Worm (Caenorhabditis elegans) whole organism, L1 larva: ENCODE measurements around the gene gpx-4.
A peak's percentile ranks its signal among the peaks of the same experiment; 100 is the strongest.

Experiments
- C04F5.9 ChIP-seq: sonication (generic microtip); optimal IDR thresholded peaks from 2 replicates; lab custom pipeline; 2016; ENCODE audit warnings: missing genetic modification characterization, missing compliant biosample characterization
- C16A3.4 ChIP-seq: fragments of 150-350 bp; optimal IDR thresholded peaks from 2 replicates; lab custom pipeline; 2014; ENCODE audit warnings: missing biosample characterization, missing genetic modification characterization
- C34B4.2 ChIP-seq: sonication (generic microtip); optimal IDR thresholded peaks from 2 replicates; lab custom pipeline; 2017; ENCODE audit warnings: mild to moderate bottlenecking, missing genetic modification characterization, missing compliant biosample characterization
- F16B12.6 ChIP-seq: fragments of 150-350 bp; optimal IDR thresholded peaks from 2 replicates; lab custom pipeline; 2014; ENCODE audit warnings: missing biosample characterization, missing genetic modification characterization
- aha-1 ChIP-seq: fragments of 150-350 bp; optimal IDR thresholded peaks from 2 replicates; lab custom pipeline; 2014; ENCODE audit warnings: missing biosample characterization, missing genetic modification characterization
- ama-1 ChIP-seq: fragments of 150-350 bp; optimal IDR thresholded peaks from 2 replicates; lab custom pipeline; 2014
- blmp-1 ChIP-seq: fragments of 150-350 bp; optimal IDR thresholded peaks from 2 replicates; lab custom pipeline; 2014; ENCODE audit warnings: missing biosample characterization, missing genetic modification characterization
- ceh-8 ChIP-seq: fragments of 200-800 bp; sonication (Bioruptor generic); optimal IDR thresholded peaks from 2 replicates; lab custom pipeline; 2018; ENCODE audit warnings: mild to moderate bottlenecking, missing genetic modification characterization, moderate library complexity, missing compliant biosample characterization
- ceh-82 ChIP-seq, 3 experiments: fragments of 150-350 bp in 1 of 3; sonication (generic microtip) in 2 of 3; optimal IDR thresholded peaks; 2 replicates each; lab custom pipeline; 2014 to 2017; ENCODE audit warnings: missing biosample characterization in 3 of 3, missing genetic modification characterization in 3 of 3
- ceh-90 ChIP-seq: sonication (generic microtip); optimal IDR thresholded peaks from 2 replicates; lab custom pipeline; 2016; ENCODE audit warnings: missing genetic modification characterization, missing compliant biosample characterization
- dpl-1 ChIP-seq, 3 experiments: fragments of 150-350 bp in 2 of 3; sonication (generic microtip) in 1 of 3; optimal IDR thresholded peaks; 2 replicates each; lab custom pipeline; 2014 to 2017; ENCODE audit warnings: missing biosample characterization in 3 of 3, missing genetic modification characterization in 3 of 3, missing genetic modification reagents in 3 of 3
- dsc-1 ChIP-seq: sonication (generic microtip); optimal IDR thresholded peaks from 2 replicates; lab custom pipeline; 2016; ENCODE audit warnings: mild to moderate bottlenecking, missing genetic modification characterization, missing compliant biosample characterization
- efl-1 ChIP-seq, 4 experiments: fragments of 150-350 bp; optimal IDR thresholded peaks in 3 of 4; peaks in 1 of 4; 1 replicate in 1 of 4; 2 replicates in 3 of 4; lab custom pipeline; 2014; ENCODE audit warnings: missing biosample characterization in 2 of 4, missing genetic modification characterization in 2 of 4, missing genetic modification reagents in 2 of 4
- efl-3 ChIP-seq: fragments of 200-800 bp; sonication (Bioruptor generic); optimal IDR thresholded peaks from 2 replicates; lab custom pipeline; 2018; ENCODE audit warnings: mild to moderate bottlenecking, missing genetic modification characterization, missing compliant biosample characterization
- elt-2 ChIP-seq: sonication (generic microtip); optimal IDR thresholded peaks from 2 replicates; lab custom pipeline; 2016; ENCODE audit warnings: missing genetic modification characterization, mild to moderate bottlenecking, inconsistent platforms, missing compliant biosample characterization, missing genetic modification reagents
- elt-3 ChIP-seq, 6 experiments: fragments of 150-350 bp in 1 of 6; sonication (generic microtip); optimal IDR thresholded peaks; 2 replicates each; lab custom pipeline; 2017 to 2018; ENCODE audit warnings: missing biosample characterization in 6 of 6, missing genetic modification characterization in 6 of 6, inconsistent platforms in 1 of 6
- fkh-10 ChIP-seq: sonication (generic microtip); optimal IDR thresholded peaks from 2 replicates; lab custom pipeline; 2017; ENCODE audit warnings: missing biosample characterization, missing genetic modification reagents, missing genetic modification characterization
- fkh-4 ChIP-seq: sonication (generic microtip); optimal IDR thresholded peaks from 2 replicates; lab custom pipeline; 2016; ENCODE audit warnings: missing compliant biosample characterization, missing genetic modification characterization, borderline replicate concordance
- fkh-8 ChIP-seq: sonication (generic microtip); optimal IDR thresholded peaks from 2 replicates; lab custom pipeline; 2016; ENCODE audit warnings: mild to moderate bottlenecking, missing genetic modification characterization, missing compliant biosample characterization
- fos-1 ChIP-seq: fragments of 150-350 bp; optimal IDR thresholded peaks from 2 replicates; lab custom pipeline; 2014; ENCODE audit warnings: missing biosample characterization, missing genetic modification characterization
- grh-1 ChIP-seq: fragments of 200-800 bp; sonication (Bioruptor generic); IDR thresholded peaks from 2 replicates; pipeline ENCODE4 v1.3.6; 2022; ENCODE audit warnings: missing genetic modification reagents, missing genetic modification characterization, missing compliant biosample characterization
- hlh-17 ChIP-seq: fragments of 200-800 bp; sonication (Bioruptor generic); optimal IDR thresholded peaks from 2 replicates; lab custom pipeline; 2018; ENCODE audit warnings: missing genetic modification characterization, mild to moderate bottlenecking, missing compliant biosample characterization, moderate library complexity, borderline replicate concordance
- hlh-4 ChIP-seq: sonication (generic microtip); optimal IDR thresholded peaks from 2 replicates; lab custom pipeline; 2016; ENCODE audit warnings: mild to moderate bottlenecking, missing genetic modification characterization, missing compliant biosample characterization
- hpl-2 ChIP-seq: fragments of 150-350 bp; optimal IDR thresholded peaks from 2 replicates; lab custom pipeline; 2014; ENCODE audit warnings: missing biosample characterization, missing genetic modification reagents, missing genetic modification characterization
- irx-1 ChIP-seq: sonication (generic microtip); optimal IDR thresholded peaks from 2 replicates; lab custom pipeline; 2016; ENCODE audit warnings: missing genetic modification characterization, missing compliant biosample characterization
- jun-1 ChIP-seq: fragments of 150-350 bp; optimal IDR thresholded peaks from 2 replicates; lab custom pipeline; 2014; ENCODE audit warnings: missing biosample characterization, missing genetic modification reagents, missing genetic modification characterization
- lin-13 ChIP-seq: fragments of 150-350 bp; optimal IDR thresholded peaks from 2 replicates; lab custom pipeline; 2014; ENCODE audit warnings: missing biosample characterization, missing genetic modification reagents, missing genetic modification characterization
- lin-14 ChIP-seq: fragments of 200-800 bp; sonication (Bioruptor generic); optimal IDR thresholded peaks from 2 replicates; lab custom pipeline; 2018; ENCODE audit warnings: mild to moderate bottlenecking, missing genetic modification characterization, moderate library complexity, missing compliant biosample characterization
- lin-15B ChIP-seq: fragments of 150-350 bp; sonication (generic microtip); optimal IDR thresholded peaks from 3 replicates; lab custom pipeline; 2014; ENCODE audit warnings: missing biosample characterization, missing genetic modification characterization
- lin-35 ChIP-seq, 2 experiments: fragments of 150-350 bp; optimal IDR thresholded peaks; 2 replicates each; lab custom pipeline; 2014; ENCODE audit warnings: missing biosample characterization in 2 of 2, missing genetic modification characterization in 2 of 2, missing genetic modification reagents in 2 of 2
- lir-3 ChIP-seq: sonication (generic microtip); optimal IDR thresholded peaks from 2 replicates; lab custom pipeline; 2016; ENCODE audit warnings: mild to moderate bottlenecking, missing genetic modification characterization, moderate library complexity, missing compliant biosample characterization; ENCODE audit not compliant: poor library complexity
- mab-9 ChIP-seq: fragments of 200-800 bp; sonication (Bioruptor generic); IDR thresholded peaks from 2 replicates; pipeline ENCODE4 v1.3.6; 2022; ENCODE audit warnings: missing genetic modification reagents, missing genetic modification characterization, missing compliant biosample characterization
- mef-2 ChIP-seq: fragments of 150-350 bp; optimal IDR thresholded peaks from 2 replicates; lab custom pipeline; 2014; ENCODE audit warnings: missing biosample characterization, missing genetic modification characterization
- mep-1 ChIP-seq: fragments of 150-350 bp; optimal IDR thresholded peaks from 2 replicates; lab custom pipeline; 2014; ENCODE audit warnings: missing biosample characterization, missing genetic modification characterization
- nhr-12 ChIP-seq: sonication (generic microtip); optimal IDR thresholded peaks from 2 replicates; lab custom pipeline; 2017; ENCODE audit warnings: missing biosample characterization, missing genetic modification characterization
- nhr-19 ChIP-seq: fragments of 200-800 bp; sonication (Bioruptor generic); conservative IDR thresholded peaks from 2 replicates; pipeline ENCODE4 v1.3.6; 2022; ENCODE audit warnings: missing genetic modification characterization, missing compliant biosample characterization
- nhr-20 ChIP-seq: sonication (generic microtip); optimal IDR thresholded peaks from 2 replicates; lab custom pipeline; 2016; ENCODE audit warnings: mild to moderate bottlenecking, missing genetic modification characterization, missing compliant biosample characterization
- nhr-237 ChIP-seq: fragments of 150-350 bp; optimal IDR thresholded peaks from 2 replicates; lab custom pipeline; 2014; ENCODE audit warnings: missing biosample characterization, missing genetic modification characterization
- nhr-71 ChIP-seq: sonication (generic microtip); optimal IDR thresholded peaks from 2 replicates; lab custom pipeline; 2016; ENCODE audit warnings: mild to moderate bottlenecking, missing genetic modification characterization, moderate library complexity, missing compliant biosample characterization
- nhr-84 ChIP-seq: sonication (generic microtip); optimal IDR thresholded peaks from 2 replicates; lab custom pipeline; 2017; ENCODE audit warnings: missing biosample characterization, missing genetic modification characterization
- nhr-90 ChIP-seq: sonication (generic microtip); optimal IDR thresholded peaks from 2 replicates; lab custom pipeline; 2016; ENCODE audit warnings: mild to moderate bottlenecking, missing genetic modification characterization, missing compliant biosample characterization; ENCODE audit not compliant: poor library complexity
- pax-3 ChIP-seq: fragments of 200-800 bp; sonication (Bioruptor generic); optimal IDR thresholded peaks from 2 replicates; lab custom pipeline; 2018; ENCODE audit warnings: mild to moderate bottlenecking, missing genetic modification characterization, moderate library complexity, missing compliant biosample characterization
- pqm-1 ChIP-seq: sonication (generic microtip); optimal IDR thresholded peaks from 3 replicates; lab custom pipeline; 2017; ENCODE audit warnings: missing biosample characterization, missing genetic modification characterization
- snpc-4 ChIP-seq: fragments of 150-350 bp; optimal IDR thresholded peaks from 2 replicates; lab custom pipeline; 2014; ENCODE audit warnings: missing biosample characterization, missing genetic modification characterization
- sptf-1 ChIP-seq: fragments of 150-350 bp; optimal IDR thresholded peaks from 2 replicates; lab custom pipeline; 2014; ENCODE audit warnings: missing biosample characterization, missing genetic modification characterization
- swsn-7 ChIP-seq: sonication (generic microtip); optimal IDR thresholded peaks from 2 replicates; lab custom pipeline; 2016; ENCODE audit warnings: missing genetic modification characterization, missing compliant biosample characterization
- tbx-2 ChIP-seq: sonication (generic microtip); optimal IDR thresholded peaks from 2 replicates; lab custom pipeline; 2016; ENCODE audit warnings: missing genetic modification characterization, missing compliant biosample characterization
- tlp-1 ChIP-seq: fragments of 150-350 bp; optimal IDR thresholded peaks from 2 replicates; lab custom pipeline; 2014; ENCODE audit warnings: missing biosample characterization, missing genetic modification characterization
- unc-62 ChIP-seq: fragments of 150-350 bp; optimal IDR thresholded peaks from 2 replicates; lab custom pipeline; 2014; ENCODE audit warnings: missing biosample characterization, missing genetic modification reagents, missing genetic modification characterization
- vab-15 ChIP-seq: sonication (generic microtip); optimal IDR thresholded peaks from 2 replicates; lab custom pipeline; 2017; ENCODE audit warnings: missing genotype, mild to moderate bottlenecking, missing genetic modification characterization, missing compliant biosample characterization
- zip-4 ChIP-seq: fragments of 200-800 bp; sonication (Bioruptor generic); optimal IDR thresholded peaks from 2 replicates; lab custom pipeline; 2018; ENCODE audit warnings: mild to moderate bottlenecking, missing genetic modification characterization, moderate library complexity, missing compliant biosample characterization

gpx-4 gene

DNA sequence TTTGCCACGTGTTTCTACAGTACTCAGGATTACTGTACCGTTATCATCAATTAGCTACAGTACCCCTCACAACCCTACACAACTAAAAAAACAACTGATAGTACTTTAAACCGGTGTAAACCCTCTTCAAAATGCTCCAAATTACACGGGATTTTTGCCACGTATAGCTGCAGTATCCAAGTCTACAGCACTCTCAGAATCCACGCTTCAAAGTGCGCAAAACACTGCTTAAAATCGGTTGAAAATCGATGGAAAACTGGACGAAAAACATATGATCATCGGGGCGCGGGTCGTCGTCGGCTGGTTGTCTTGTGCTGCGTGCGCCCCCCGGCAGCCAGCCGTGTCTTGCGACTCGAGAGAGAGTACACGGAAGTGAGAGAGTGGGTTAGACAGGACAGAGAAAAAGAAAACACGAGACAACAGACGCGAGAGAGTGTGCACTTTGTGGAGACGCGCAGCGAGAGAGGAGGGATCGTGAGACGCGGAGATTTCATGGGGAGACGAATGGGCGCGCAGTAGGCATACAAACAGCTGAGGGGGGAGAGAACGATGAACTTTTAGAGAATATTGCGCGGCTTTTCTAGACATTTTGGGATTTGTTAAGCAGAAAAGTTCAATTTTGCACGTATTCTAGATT is 33.6 kb upstream of the gpx-4 start:
- TF ChIP-seq vab-15, result no peak
- no peak for TF ChIP-seq C34B4.2 (tag; lab: Kevin White, UChicago)
- peak; percentile 73 for TF ChIP-seq dsc-1 (tag; lab: Kevin White, UChicago)
- TF ChIP-seq lin-35 (GFP tag; optimal IDR thresholded peaks at IDR 0.05; lab: Kevin White, UChicago), result peak; percentile 77 to 86
- TF ChIP-seq elt-3 (tag; optimal IDR thresholded peaks at IDR 0.05; lab: Kevin White, UChicago), result peak in 2 of 6 experiments; percentile 26 to 28
- no peak for TF ChIP-seq C04F5.9 (tag; lab: Kevin White, UChicago)
- peak; percentile 42 for TF ChIP-seq zip-4 (GFP tag; lab: Kevin White, UChicago)
- TF ChIP-seq nhr-20, result peak; percentile 90
- TF ChIP-seq lir-3 (tag; lab: Kevin White, UChicago), result peak; percentile 79
- TF ChIP-seq fos-1 (tag; lab: Kevin White, UChicago), result peak; percentile 40
- no peak for TF ChIP-seq hpl-2
- TF ChIP-seq swsn-7 (tag; lab: Kevin White, UChicago), result peak; percentile 92
- peak; percentile 90 for TF ChIP-seq lin-13 (GFP tag; lab: Kevin White, UChicago)
- peak; percentile 81 for TF ChIP-seq nhr-90 (tag; lab: Kevin White, UChicago)
- TF ChIP-seq fkh-8 (tag; lab: Kevin White, UChicago), result peak; percentile 97
- peak; percentile 58 for TF ChIP-seq fkh-10 (GFP tag; lab: Kevin White, UChicago)
- peak; percentile 55 to 91 (median 88) for TF ChIP-seq ceh-82 (tag; optimal IDR thresholded peaks at IDR 0.05; lab: Kevin White, UChicago)
- peak; percentile 44 for TF ChIP-seq snpc-4 (tag; lab: Kevin White, UChicago)
- TF ChIP-seq lin-14 (GFP tag; lab: Kevin White, UChicago), result peak; percentile 95
- peak; percentile 87 for TF ChIP-seq mab-9 (GFP tag; lab: Robert Waterston, UW)
- peak; percentile 80 for TF ChIP-seq jun-1 (tag; lab: Kevin White, UChicago)
- TF ChIP-seq nhr-12 (tag; lab: Kevin White, UChicago), result no peak
- no peak for TF ChIP-seq blmp-1 (tag; lab: Kevin White, UChicago)
- peak; percentile 83 for TF ChIP-seq pax-3 (tag; lab: Kevin White, UChicago)
- peak; percentile 87 for TF ChIP-seq nhr-19
- no peak for TF ChIP-seq nhr-237 (tag; lab: Kevin White, UChicago)
- peak; percentile 24 for TF ChIP-seq ama-1 (lab: Kevin White, UChicago)
- peak; percentile 92 for TF ChIP-seq tbx-2 (tag; lab: Kevin White, UChicago)
- TF ChIP-seq lin-15B (tag; lab: Kevin White, UChicago), result peak; percentile 40
- TF ChIP-seq hlh-17 (GFP tag; lab: Kevin White, UChicago), result no peak
- peak; percentile 97 for TF ChIP-seq nhr-71 (tag; lab: Kevin White, UChicago)
- TF ChIP-seq mef-2 (tag; lab: Kevin White, UChicago), result peak; percentile 41
- peak; percentile 34 for TF ChIP-seq ceh-8 (GFP tag; lab: Kevin White, UChicago)
- TF ChIP-seq ceh-90 (tag; lab: Kevin White, UChicago), result peak; percentile 46
- TF ChIP-seq aha-1 (tag; lab: Kevin White, UChicago), result peak; percentile 20
- TF ChIP-seq pqm-1, result no peak
- no peak for TF ChIP-seq sptf-1 (tag; lab: Kevin White, UChicago)
- no peak for TF ChIP-seq nhr-84 (tag; lab: Kevin White, UChicago)
- TF ChIP-seq efl-1 (optimal IDR thresholded peaks at IDR 0.05; lab: Kevin White, UChicago), result peak; percentile 84 to 90
- peak; percentile 63 to 96 for TF ChIP-seq efl-1 (GFP tag; optimal IDR thresholded peaks at IDR 0.05 in 1 of 2; lab: Kevin White, UChicago)
- peak; percentile 66 to 71 (median 68) for TF ChIP-seq dpl-1 (GFP tag; optimal IDR thresholded peaks at IDR 0.05; lab: Kevin White, UChicago)
- peak; percentile 77 for TF ChIP-seq mep-1 (tag; lab: Kevin White, UChicago)
- TF ChIP-seq irx-1 (tag; lab: Kevin White, UChicago), result peak; percentile 74
- TF ChIP-seq efl-3 (GFP tag; lab: Kevin White, UChicago), result no peak
- TF ChIP-seq F16B12.6 (tag; lab: Kevin White, UChicago), result peak; percentile 62
- TF ChIP-seq C16A3.4 (tag; lab: Kevin White, UChicago), result peak; percentile 57
- no peak for TF ChIP-seq unc-62 (GFP tag; lab: Kevin White, UChicago)
- TF ChIP-seq grh-1 (GFP tag; lab: Robert Waterston, UW), result peak; percentile 45; the same call in 1 of the 2 replicates
- no peak for TF ChIP-seq hlh-4 (tag; lab: Kevin White, UChicago)
- TF ChIP-seq elt-2 (tag; lab: Kevin White, UChicago), result peak; percentile 26
- no peak for TF ChIP-seq tlp-1
- peak; percentile 10 for TF ChIP-seq fkh-4 (tag; lab: Kevin White, UChicago)
